Worm (Caenorhabditis elegans) whole organism, late embryonic: ENCODE data around the gene fbxb-10.

Experiments used
- fkh-10 ChIP-seq: fragments of 150-350 bp; optimal IDR thresholded peaks from 2 replicates; lab custom pipeline; 2014; ENCODE audit warnings: missing biosample characterization, missing genetic modification reagents, missing genetic modification characterization
- gmeb-2 ChIP-seq: sonication (generic microtip); optimal IDR thresholded peaks from 2 replicates; lab custom pipeline; 2016; ENCODE audit warnings: missing genetic modification characterization, inconsistent platforms, missing compliant biosample characterization
- hlh-13 ChIP-seq: fragments of 200-800 bp; sonication (Bioruptor generic); optimal IDR thresholded peaks from 2 replicates; lab custom pipeline; 2018; ENCODE audit warnings: mild to moderate bottlenecking, missing genetic modification characterization, missing compliant biosample characterization
- hlh-30 ChIP-seq: sonication (generic microtip); optimal IDR thresholded peaks from 2 replicates; lab custom pipeline; 2017; ENCODE audit warnings: antibody characterized with exemption, missing genetic modification characterization, missing compliant biosample characterization; ENCODE audit not compliant: insufficient read depth
- lin-11 ChIP-seq: fragments of 200-800 bp; sonication (Bioruptor generic); optimal IDR thresholded peaks from 2 replicates; lab custom pipeline; 2018; ENCODE audit warnings: mild to moderate bottlenecking, missing genetic modification characterization, missing compliant biosample characterization
- pax-1 ChIP-seq: fragments of 150-350 bp; optimal IDR thresholded peaks from 2 replicates; lab custom pipeline; 2014; ENCODE audit warnings: missing biosample characterization, missing genetic modification characterization
- pha-4 ChIP-seq: fragments of 150-350 bp; optimal IDR thresholded peaks from 2 replicates; lab custom pipeline; 2018; ENCODE audit warnings: missing biosample characterization, missing genetic modification reagents, missing genetic modification characterization

- TF ChIP-seq pha-4 (tag; lab: Kevin White, UChicago) (no peak), pax-1 (no peak), hlh-30 (tag; lab: Kevin White, UChicago) (no peak), lin-11 (tag; lab: Kevin White, UChicago) (no peak), hlh-13 (GFP tag; lab: Kevin White, UChicago) (no peak), fkh-10 (GFP tag; lab: Kevin White, UChicago) (no peak), gmeb-2 (tag; lab: Kevin White, UChicago) (no peak)
Observed at ce11 chrII:1806358-1806757, 11.8 kb downstream of the fbxb-10 start, which contains the start of gene C08F1.12.
